Fruit fly (Drosophila melanogaster) whole organism: ENCODE data around the gene Bx42.

Experiments used
- CG8478 ChIP-seq: fragments of >200 bp; optimal IDR thresholded peaks from 2 replicates; lab custom pipeline; 2018; ENCODE audit warnings: inconsistent platforms
- Dll ChIP-seq: fragments of >200 bp; optimal IDR thresholded peaks from 2 replicates; lab custom pipeline; 2017
- EcR ChIP-seq, 2 experiments: fragments of >200 bp; optimal IDR thresholded peaks; 2 replicates each; lab custom pipeline; 2017; ENCODE audit warnings: missing biosample characterization in 2 of 2, missing genetic modification characterization in 2 of 2, missing genetic modification reagents in 2 of 2
- pan ChIP-seq: fragments of >200 bp; optimal IDR thresholded peaks from 2 replicates; lab custom pipeline; 2017
- psq ChIP-seq: fragments of >200 bp; optimal IDR thresholded peaks from 2 replicates; lab custom pipeline; 2017
- usp ChIP-seq: fragments of >200 bp; optimal IDR thresholded peaks from 2 replicates; lab custom pipeline; 2017; ENCODE audit warnings: missing biosample characterization, missing genetic modification characterization, mixed read lengths

Gene Bx42

DNA sequence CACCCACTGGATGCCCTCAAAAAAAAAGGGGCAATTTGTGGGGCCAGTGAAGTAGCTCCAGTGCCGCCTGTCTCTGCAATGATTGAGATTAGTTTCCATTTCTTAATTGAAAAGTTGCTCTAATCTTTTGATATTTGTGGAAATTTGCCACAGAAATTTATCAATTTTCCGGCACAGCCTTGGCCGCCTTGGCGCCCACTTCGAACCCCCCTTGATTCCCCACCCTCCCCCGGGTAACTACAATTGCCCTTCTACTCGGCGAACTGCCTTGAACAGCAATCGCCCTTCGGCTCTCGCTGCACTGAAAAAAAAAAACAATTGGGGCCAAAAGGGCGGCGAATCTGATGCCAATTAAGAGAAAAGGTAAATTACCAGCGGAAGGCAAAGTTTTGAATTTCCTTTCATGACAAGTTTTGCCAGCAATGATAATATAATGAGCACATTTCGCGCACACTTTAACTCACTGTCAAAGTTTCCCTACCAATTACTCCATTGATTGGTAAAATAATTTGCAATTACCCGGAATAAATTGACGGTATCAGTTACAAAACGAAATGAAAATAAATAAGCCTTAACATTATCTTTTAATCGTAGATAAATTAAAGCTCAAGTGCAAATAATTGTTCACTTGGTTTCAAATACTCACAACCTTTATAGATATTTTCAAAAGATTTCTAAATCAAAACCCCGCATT is 13.4 kb upstream of the Bx42 start:
- TF ChIP-seq usp (GFP tag; lab: Kevin White, UChicago) (no peak), pan (lab: Kevin White, UChicago) (no peak), psq (lab: Kevin White, UChicago) (no peak), Dll (no peak), CG8478 (lab: Kevin White, UChicago) (no peak), EcR (GFP tag; optimal IDR thresholded peaks at IDR 0.05; lab: Kevin White, UChicago) (no peak)

DNA sequence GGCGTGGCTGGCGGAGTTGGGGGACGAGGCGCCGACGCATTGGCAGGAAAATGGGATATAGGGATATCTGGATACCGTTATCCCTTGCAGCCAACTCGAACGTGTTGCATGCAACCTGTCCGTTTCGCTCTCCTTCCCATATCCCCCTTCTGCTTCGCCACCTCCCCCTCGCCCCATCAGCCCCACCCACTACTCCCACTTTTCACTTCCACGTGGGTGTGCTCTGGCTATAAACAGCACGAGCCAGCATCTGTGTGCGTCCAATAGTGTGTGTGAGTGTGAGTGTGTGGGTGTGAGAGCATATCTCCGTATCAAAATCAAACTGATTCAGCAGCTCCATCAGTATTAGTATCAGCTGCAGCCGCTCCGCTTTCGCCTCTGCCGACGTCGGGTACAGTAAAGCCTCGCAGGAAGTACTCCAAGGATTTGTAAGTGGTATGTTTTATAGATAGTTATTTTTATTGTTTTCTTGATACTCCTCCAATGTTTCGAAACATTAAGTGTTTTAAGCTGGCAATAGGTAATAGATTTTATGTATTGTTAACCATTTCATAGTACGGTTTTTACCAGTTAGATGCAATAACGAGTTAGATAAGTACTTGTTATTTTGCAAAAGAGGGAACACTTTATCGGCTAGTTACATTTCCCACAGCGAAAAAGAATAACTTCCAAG is 12.7 kb upstream of the Bx42 start:
- TF ChIP-seq psq (lab: Kevin White, UChicago) (no peak), CG8478 (lab: Kevin White, UChicago) (no peak), pan (lab: Kevin White, UChicago) (no peak), usp (GFP tag; lab: Kevin White, UChicago) (no peak), Dll (no peak), EcR (GFP tag; optimal IDR thresholded peaks at IDR 0.05; lab: Kevin White, UChicago) (no peak)

DNA sequence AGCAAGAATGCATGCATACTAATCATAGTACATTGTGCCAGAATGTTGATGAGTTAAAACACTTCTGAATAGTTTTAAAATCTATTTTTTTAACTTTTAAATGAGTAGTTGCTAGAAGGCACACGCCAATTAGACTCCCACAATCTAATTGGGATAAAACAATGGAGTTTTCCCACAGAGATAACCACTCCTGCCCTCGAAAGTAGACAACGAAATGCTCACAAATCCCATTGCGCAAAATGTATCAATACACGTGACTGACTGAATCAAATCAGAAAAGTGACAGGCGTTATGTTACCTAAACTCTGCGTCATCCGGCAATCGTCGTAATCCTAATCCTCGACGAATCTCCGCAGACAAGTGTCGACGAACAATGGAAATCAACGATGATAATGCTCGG is 11.4 kb upstream of the Bx42 start:
- TF ChIP-seq psq (lab: Kevin White, UChicago) = no peak
- no peak for TF ChIP-seq CG8478 (lab: Kevin White, UChicago)
- TF ChIP-seq pan (lab: Kevin White, UChicago) = no peak
- TF ChIP-seq Dll = no peak

DNA sequence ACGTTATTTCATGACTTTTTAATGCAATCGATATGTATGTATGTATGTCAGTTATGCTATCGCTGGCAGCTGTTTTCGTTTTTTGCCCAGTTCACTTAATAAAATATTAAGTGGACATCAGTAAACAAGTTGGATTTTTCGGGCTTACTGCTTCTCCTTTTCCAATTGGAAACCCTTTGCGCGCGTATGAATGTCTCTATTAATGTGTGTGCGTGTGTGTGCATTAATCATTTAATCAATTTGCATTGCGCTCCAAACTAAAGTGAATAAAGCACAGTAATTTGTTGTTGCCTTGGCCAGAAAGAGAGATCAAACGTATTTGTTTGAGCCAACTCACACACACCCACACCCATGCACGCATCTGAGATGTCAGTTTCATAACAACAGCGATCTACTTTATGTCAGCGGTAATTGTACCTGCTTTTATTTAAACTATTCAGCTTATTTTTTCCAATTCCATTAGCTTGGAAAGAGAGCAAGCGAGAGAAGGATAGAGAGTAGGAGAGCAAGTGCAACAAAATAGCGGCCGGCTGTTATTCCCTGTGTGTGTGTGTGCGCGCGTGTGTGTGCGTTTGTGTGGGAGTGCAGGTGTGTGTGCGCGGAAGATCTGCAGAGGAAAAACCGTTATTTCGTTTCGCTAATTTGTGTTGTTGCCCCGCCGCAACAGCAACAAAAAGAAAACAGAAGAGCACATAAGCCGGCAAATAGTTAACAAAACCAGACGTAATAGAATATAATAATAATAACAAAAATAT is 3.9 kb upstream of the Bx42 start:
- TF ChIP-seq psq (lab: Kevin White, UChicago) = no peak

DNA sequence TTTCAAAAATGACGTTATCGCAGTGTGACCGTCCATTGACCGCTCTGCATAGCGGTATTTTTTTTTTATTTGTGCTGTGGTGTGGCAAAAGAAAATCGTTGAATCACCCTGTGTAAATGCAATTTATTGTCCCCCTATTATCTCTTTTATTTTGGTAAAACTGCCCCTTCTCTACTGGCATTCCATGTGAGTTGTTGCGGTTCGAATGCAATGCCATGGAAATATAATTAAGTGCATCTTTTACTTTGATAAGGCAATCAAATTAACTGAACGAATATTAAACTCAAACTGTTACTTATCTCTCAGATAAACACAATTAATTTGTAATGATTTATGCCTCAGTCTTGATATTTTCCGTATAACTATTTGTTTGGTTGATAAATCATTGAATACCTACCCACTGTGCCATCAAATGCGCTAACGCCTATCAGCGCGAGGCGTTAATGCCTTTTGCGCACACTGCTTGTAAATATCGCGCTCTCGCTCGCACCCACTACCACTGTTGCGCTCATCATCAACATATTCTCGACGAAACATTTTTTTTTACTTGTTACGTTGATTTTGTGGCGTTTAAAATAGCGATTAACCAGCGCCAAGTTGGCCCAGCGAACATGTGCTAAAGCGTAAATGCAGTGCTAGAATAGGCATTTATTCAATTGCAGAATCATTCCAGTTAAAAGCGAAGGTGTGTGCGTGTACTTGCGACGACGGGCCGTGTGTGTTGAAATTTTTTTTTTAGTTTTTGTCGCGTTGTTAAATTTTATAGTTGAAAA is 2.9 kb upstream of the Bx42 start:
- TF ChIP-seq EcR (GFP tag; optimal IDR thresholded peaks at IDR 0.05; lab: Kevin White, UChicago) = no peak
- no peak for TF ChIP-seq usp (GFP tag; lab: Kevin White, UChicago)
- TF ChIP-seq pan (lab: Kevin White, UChicago) = no peak
- no peak for TF ChIP-seq psq (lab: Kevin White, UChicago)
- TF ChIP-seq CG8478 (lab: Kevin White, UChicago) = no peak
- no peak for TF ChIP-seq Dll

DNA sequence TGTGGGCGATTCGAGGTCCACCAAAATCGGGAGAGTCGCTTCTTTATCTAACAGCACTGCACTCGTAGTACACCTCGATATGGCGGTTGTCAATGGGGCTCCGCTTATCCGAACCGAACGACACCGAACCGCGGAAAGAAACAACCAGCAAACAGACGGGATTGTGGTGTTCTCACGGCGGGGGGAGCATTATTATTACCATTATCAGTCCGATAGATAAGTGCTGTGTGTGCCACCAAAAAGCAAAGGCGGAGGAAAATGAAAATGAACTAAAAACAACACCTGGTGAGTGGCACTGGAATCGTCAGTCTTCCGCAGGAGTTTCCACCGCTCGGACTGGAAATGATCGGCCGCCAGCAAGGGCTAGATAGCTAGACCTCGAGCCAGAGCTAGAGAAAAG is 2.0 kb upstream of the Bx42 start, which contains the start of gene AP-1gamma:
Gene AP-1gamma (plus strand): TSS at position 305 of the 400 bp plus-strand sequence.
- TF ChIP-seq Dll (no peak), pan (lab: Kevin White, UChicago) (no peak), psq (lab: Kevin White, UChicago) (no peak), EcR (GFP tag; optimal IDR thresholded peaks at IDR 0.05; lab: Kevin White, UChicago) (no peak), CG8478 (lab: Kevin White, UChicago) (no peak), usp (GFP tag; lab: Kevin White, UChicago) (no peak)

DNA sequence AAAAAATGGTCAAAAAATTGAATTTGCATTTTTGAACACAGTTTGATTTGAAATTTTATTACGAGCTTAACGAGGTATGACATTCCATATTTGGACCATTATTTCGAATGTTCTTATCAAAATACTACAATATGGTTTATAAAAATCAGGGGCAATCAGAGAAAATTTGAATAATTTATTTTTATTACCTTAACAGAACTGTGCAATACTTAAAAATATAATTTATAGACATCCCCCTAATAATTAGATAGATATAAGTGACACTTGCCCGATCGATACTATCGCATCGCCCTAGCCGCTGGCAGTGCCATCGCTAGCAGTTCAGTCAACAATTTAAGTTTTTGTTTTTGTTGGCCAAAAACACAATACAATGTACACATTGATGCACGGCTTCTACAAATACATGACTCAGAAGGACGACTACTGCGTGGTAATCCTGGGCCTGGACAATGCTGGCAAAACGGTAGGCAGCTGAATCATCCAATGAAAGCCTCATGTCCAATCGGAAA is 425 bp upstream of the Bx42 start, which contains the start of gene Arfrp1:
Gene Arfrp1 (plus strand): TSS at position 295 of the 509 bp plus-strand sequence.
- TF ChIP-seq pan (lab: Kevin White, UChicago) = no peak
- no peak for TF ChIP-seq usp (GFP tag; lab: Kevin White, UChicago)
- no peak for TF ChIP-seq EcR (GFP tag; optimal IDR thresholded peaks at IDR 0.05; lab: Kevin White, UChicago)
- TF ChIP-seq CG8478 (lab: Kevin White, UChicago) = no peak
- no peak for TF ChIP-seq psq (lab: Kevin White, UChicago)
- no peak for TF ChIP-seq Dll

DNA sequence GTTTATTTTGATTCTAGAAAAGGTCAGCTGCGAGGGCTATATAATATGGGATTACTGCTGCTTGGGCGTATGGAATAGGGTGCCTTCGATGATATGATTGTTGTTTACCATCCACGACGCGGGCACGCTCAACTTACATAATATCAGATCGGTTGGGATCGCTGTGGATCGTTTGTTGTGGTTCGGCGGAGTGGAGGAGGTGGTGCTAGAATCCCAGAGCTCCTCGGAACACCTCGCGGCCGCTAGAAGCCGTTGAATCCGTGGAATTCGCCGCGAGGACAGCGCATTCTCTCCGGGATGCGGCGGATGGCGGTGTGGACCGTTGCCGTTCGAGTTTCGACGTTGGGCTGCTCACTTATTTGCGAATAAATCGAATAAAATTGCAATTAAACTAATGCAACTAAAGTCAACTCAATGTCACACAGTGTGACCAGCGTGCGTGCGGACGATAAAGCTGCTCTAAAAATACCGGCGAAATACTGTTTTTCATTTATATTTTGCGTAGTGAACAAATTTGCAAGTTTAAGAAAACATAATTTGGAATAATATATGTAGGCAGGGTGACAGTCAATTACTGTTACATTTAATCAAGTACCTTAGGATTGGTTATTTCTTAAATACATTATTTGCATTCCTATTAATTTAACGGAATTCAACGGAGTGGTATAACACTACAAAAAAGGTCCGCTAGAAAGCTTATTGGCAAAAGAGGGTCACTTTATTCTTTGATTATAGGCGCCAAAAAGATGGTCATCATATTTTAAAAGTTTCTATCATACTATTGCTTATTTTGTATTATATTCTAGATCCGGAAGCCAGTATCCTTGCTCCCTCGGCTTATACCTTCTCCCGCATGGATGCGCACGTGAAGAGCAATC is 2.9 kb downstream of the Bx42 start, which contains the start of gene CG7766:
Gene CG7766 (minus strand): TSS at position 432 of the 878 bp plus-strand sequence.
- no peak for TF ChIP-seq Dll

DNA sequence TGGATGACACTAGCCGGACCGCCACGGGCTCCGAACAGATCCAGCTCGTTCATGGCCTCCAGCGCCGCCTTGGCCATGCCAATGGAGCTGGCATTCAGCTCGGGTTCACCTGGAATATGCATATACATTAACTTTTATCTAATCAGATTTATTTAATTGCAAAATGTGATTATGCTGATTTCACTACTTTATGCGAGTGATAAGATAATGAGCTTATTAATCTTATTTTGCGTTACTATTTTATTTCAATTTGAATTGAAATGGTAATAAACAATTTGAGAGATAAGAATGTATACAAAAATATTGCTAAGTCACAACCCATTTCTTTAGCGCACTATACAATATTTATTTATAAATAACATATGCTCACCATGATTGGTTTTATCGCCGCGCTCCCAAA is 4.3 kb downstream of the Bx42 start:
- TF ChIP-seq EcR (GFP tag; optimal IDR thresholded peaks at IDR 0.05; lab: Kevin White, UChicago) (no peak), Dll (no peak), CG8478 (lab: Kevin White, UChicago) (no peak), usp (GFP tag; lab: Kevin White, UChicago) (no peak), psq (lab: Kevin White, UChicago) (no peak), pan (lab: Kevin White, UChicago) (no peak)

DNA sequence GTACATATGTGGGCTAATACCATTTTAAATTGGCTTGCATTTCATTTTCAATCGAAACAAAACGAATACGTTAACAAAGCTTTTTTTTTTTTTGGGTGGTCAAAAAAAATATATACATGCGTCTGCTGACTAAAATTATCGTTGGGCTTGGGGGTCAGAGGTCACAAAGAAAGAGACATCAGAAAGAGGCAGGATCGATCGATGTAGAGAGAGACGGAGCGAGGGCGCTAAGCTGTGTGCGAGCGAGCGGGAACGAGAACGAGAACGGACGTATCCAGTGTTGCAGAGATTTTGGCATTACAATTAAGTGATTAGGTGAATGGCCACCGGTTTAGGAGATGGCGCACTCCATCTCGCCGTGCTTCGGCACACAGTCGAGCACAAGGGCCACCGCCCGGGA is 12.5 kb downstream of the Bx42 start:
- TF ChIP-seq EcR (GFP tag; optimal IDR thresholded peaks at IDR 0.05; lab: Kevin White, UChicago) (no peak), Dll (no peak), CG8478 (lab: Kevin White, UChicago) (no peak), usp (GFP tag; lab: Kevin White, UChicago) (no peak), pan (lab: Kevin White, UChicago) (no peak), psq (lab: Kevin White, UChicago) (no peak)
